Worm (Caenorhabditis elegans) whole organism, L2 larva: ENCODE data around the gene F11E6.10.

Experiments
- C34F6.9 ChIP-seq: fragments of 150-350 bp; optimal IDR thresholded peaks from 2 replicates; lab custom pipeline; 2014; ENCODE audit warnings: missing biosample characterization, missing genetic modification characterization
- F13H6.1 ChIP-seq: sonication (generic microtip); optimal IDR thresholded peaks from 2 replicates; lab custom pipeline; 2016; ENCODE audit warnings: missing genetic modification characterization, missing compliant biosample characterization
- R02D3.7 ChIP-seq: fragments of 150-350 bp; optimal IDR thresholded peaks from 2 replicates; lab custom pipeline; 2014; ENCODE audit warnings: missing biosample characterization, missing genetic modification characterization
- Y55F3AM.14 ChIP-seq: fragments of 200-800 bp; sonication (Bioruptor generic); optimal IDR thresholded peaks from 2 replicates; lab custom pipeline; 2018; ENCODE audit warnings: mild to moderate bottlenecking, missing genetic modification characterization, missing compliant biosample characterization
- ZK546.5 ChIP-seq: sonication (generic microtip); optimal IDR thresholded peaks from 2 replicates; lab custom pipeline; 2017; ENCODE audit warnings: missing biosample characterization, missing genetic modification characterization
- alr-1 ChIP-seq: fragments of 150-350 bp; optimal IDR thresholded peaks from 2 replicates; lab custom pipeline; 2014; ENCODE audit warnings: missing biosample characterization, missing genetic modification characterization
- ama-1 ChIP-seq: fragments of 150-350 bp; optimal IDR thresholded peaks from 2 replicates; lab custom pipeline; 2018; ENCODE audit warnings: inconsistent platforms
- blmp-1 ChIP-seq: sonication (generic microtip); optimal IDR thresholded peaks from 2 replicates; lab custom pipeline; 2017; ENCODE audit warnings: missing genetic modification characterization, mild to moderate bottlenecking, missing compliant biosample characterization, antibody characterized with exemption, moderate library complexity; ENCODE audit not compliant: insufficient read depth
- ceh-16 ChIP-seq: fragments of 150-350 bp; optimal IDR thresholded peaks from 2 replicates; lab custom pipeline; 2014; ENCODE audit warnings: missing biosample characterization, missing genetic modification characterization
- ceh-82 ChIP-seq: fragments of 150-350 bp; optimal IDR thresholded peaks from 2 replicates; lab custom pipeline; 2014; ENCODE audit warnings: missing biosample characterization, missing genetic modification characterization
- crh-2 ChIP-seq: sonication (generic microtip); optimal IDR thresholded peaks from 2 replicates; lab custom pipeline; 2017; ENCODE audit warnings: missing biosample characterization, missing genetic modification characterization
- dmd-4 ChIP-seq: sonication (generic microtip); optimal IDR thresholded peaks from 2 replicates; lab custom pipeline; 2017; ENCODE audit warnings: missing biosample characterization, missing genetic modification characterization
- egl-27 ChIP-seq: sonication (generic microtip); optimal IDR thresholded peaks from 3 replicates; lab custom pipeline; 2017; ENCODE audit warnings: missing biosample characterization, missing genetic modification reagents, missing genetic modification characterization
- elt-1 ChIP-seq: fragments of 150-350 bp; optimal IDR thresholded peaks from 2 replicates; lab custom pipeline; 2014; ENCODE audit warnings: missing biosample characterization, missing genetic modification characterization
- elt-3 ChIP-seq: sonication (generic microtip); optimal IDR thresholded peaks from 2 replicates; lab custom pipeline; 2017; ENCODE audit warnings: missing biosample characterization, missing genetic modification characterization
- fos-1 ChIP-seq: fragments of 150-350 bp; optimal IDR thresholded peaks from 2 replicates; lab custom pipeline; 2014; ENCODE audit warnings: missing biosample characterization, missing genetic modification characterization
- lin-11 ChIP-seq: fragments of 150-350 bp; sonication (generic microtip); optimal IDR thresholded peaks from 2 replicates; lab custom pipeline; 2014; ENCODE audit warnings: missing biosample characterization, missing genetic modification characterization, inconsistent platforms, mixed read lengths
- lin-13 ChIP-seq: fragments of 150-350 bp; optimal IDR thresholded peaks from 2 replicates; lab custom pipeline; 2014; ENCODE audit warnings: missing biosample characterization, missing genetic modification reagents, missing genetic modification characterization
- lsy-2 ChIP-seq, 2 experiments: fragments of 150-350 bp in 1 of 2; sonication (generic microtip) in 1 of 2; optimal IDR thresholded peaks; 2 replicates each; lab custom pipeline; 2014 to 2017; ENCODE audit warnings: missing biosample characterization in 2 of 2, missing genetic modification characterization in 2 of 2
- mab-5 ChIP-seq: fragments of 150-350 bp; optimal IDR thresholded peaks from 2 replicates; lab custom pipeline; 2014; ENCODE audit warnings: missing biosample characterization, missing genetic modification characterization
- mbf-1 ChIP-seq: sonication (generic microtip); optimal IDR thresholded peaks from 2 replicates; lab custom pipeline; 2017; ENCODE audit warnings: missing biosample characterization, missing genetic modification characterization
- nhr-10 ChIP-seq: sonication (generic microtip); optimal IDR thresholded peaks from 2 replicates; lab custom pipeline; 2017; ENCODE audit warnings: missing biosample characterization, missing genetic modification characterization
- nhr-21 ChIP-seq: fragments of 150-350 bp; optimal IDR thresholded peaks from 2 replicates; lab custom pipeline; 2014; ENCODE audit warnings: missing biosample characterization, missing genetic modification characterization
- nhr-23 ChIP-seq: fragments of 150-350 bp; optimal IDR thresholded peaks from 2 replicates; lab custom pipeline; 2014; ENCODE audit warnings: missing biosample characterization, missing genetic modification reagents, missing genetic modification characterization
- nhr-237 ChIP-seq: fragments of 150-350 bp; optimal IDR thresholded peaks from 2 replicates; lab custom pipeline; 2014; ENCODE audit warnings: missing biosample characterization, missing genetic modification characterization
- nhr-25 ChIP-seq: fragments of 150-350 bp; sonication (generic microtip); optimal IDR thresholded peaks from 3 replicates; lab custom pipeline; 2014; ENCODE audit warnings: missing biosample characterization, missing genetic modification characterization
- peb-1 ChIP-seq: fragments of 150-350 bp; optimal IDR thresholded peaks from 2 replicates; lab custom pipeline; 2014; ENCODE audit warnings: missing biosample characterization, missing genetic modification characterization
- skn-1 ChIP-seq: sonication (generic microtip); optimal IDR thresholded peaks from 2 replicates; lab custom pipeline; 2017; ENCODE audit warnings: missing biosample characterization, missing genetic modification characterization
- sma-3 ChIP-seq: sonication (generic microtip); optimal IDR thresholded peaks from 2 replicates; lab custom pipeline; 2016; ENCODE audit warnings: missing genetic modification reagents, missing genetic modification characterization, missing compliant biosample characterization
- sma-9 ChIP-seq, 2 experiments: fragments of 150-350 bp in 1 of 2; sonication (generic microtip) in 1 of 2; optimal IDR thresholded peaks; 2 replicates each; lab custom pipeline; 2014 to 2016; ENCODE audit warnings: missing genetic modification characterization in 2 of 2, mild to moderate bottlenecking in 1 of 2, missing biosample characterization in 1 of 2, missing compliant biosample characterization in 1 of 2, missing genetic modification reagents in 1 of 2, moderate library complexity in 1 of 2
- unc-39 ChIP-seq: fragments of 150-350 bp; optimal IDR thresholded peaks from 2 replicates; lab custom pipeline; 2014; ENCODE audit warnings: missing biosample characterization, missing genetic modification characterization
- unc-55 ChIP-seq: fragments of 150-350 bp; sonication (generic microtip); optimal IDR thresholded peaks from 3 replicates; lab custom pipeline; 2014; ENCODE audit warnings: missing biosample characterization, missing genetic modification reagents, missing genetic modification characterization
- zag-1 ChIP-seq: fragments of 150-350 bp; optimal IDR thresholded peaks from 2 replicates; lab custom pipeline; 2014; ENCODE audit warnings: missing biosample characterization, missing genetic modification characterization
- ztf-11 ChIP-seq: sonication (generic microtip); optimal IDR thresholded peaks from 2 replicates; lab custom pipeline; 2017; ENCODE audit warnings: missing biosample characterization, missing genetic modification characterization

The F11E6.10 gene

DNA sequence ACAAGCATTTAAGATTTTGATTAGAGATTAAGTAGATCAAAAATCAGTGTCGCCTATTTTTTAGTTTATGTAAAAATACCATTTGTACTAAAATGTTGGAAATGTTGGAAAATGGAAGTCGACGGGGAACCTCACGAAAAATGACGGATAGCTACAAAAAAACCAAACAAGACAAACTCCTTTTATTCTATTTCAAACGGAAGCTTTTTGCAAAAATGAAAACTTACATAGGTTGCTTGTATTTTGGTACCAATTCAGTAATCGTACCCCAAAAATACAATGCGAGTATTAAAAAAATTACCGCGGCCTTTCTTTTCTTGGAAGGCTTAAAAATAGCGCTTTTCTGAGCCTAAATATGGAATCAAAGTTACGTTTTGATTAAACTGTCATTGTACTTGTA is 9.0 kb downstream of the F11E6.10 start:
- no peak for TF ChIP-seq ama-1 (lab: Kevin White, UChicago)

DNA sequence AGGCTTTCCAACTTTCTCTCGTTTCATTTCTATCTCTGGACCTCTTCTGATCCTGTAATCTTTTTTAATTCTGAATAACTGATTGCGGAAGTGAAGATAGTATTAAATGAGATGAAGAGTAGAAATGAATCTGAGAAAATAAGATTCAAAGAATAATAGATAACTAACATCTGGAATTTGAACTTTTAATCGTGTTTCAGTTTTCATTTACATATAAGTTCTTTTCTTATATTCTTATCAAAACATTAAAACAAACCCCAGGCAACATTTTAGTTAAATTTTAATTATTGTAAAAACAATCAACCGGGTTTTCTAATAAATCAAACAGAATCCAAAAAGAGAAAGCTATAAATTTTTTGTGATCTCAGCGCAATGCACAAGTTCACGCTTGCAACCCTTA is 9.8 kb downstream of the F11E6.10 start:
- TF ChIP-seq elt-1 (tag; lab: Kevin White, UChicago) (no peak), mbf-1 (tag; lab: Kevin White, UChicago) (no peak), sma-3 (GFP tag; lab: Kevin White, UChicago) (no peak), crh-2 (tag; lab: Kevin White, UChicago) (no peak), nhr-10 (tag; lab: Kevin White, UChicago) (no peak), egl-27 (tag; lab: Kevin White, UChicago) (no peak), nhr-23 (tag; lab: Kevin White, UChicago) (no peak), Y55F3AM.14 (GFP tag; lab: Kevin White, UChicago) (no peak), alr-1 (no peak), unc-55 (GFP tag; lab: Kevin White, UChicago) (no peak), elt-3 (no peak), unc-39 (tag; lab: Kevin White, UChicago) (no peak), peb-1 (tag; lab: Kevin White, UChicago) (no peak), lin-11 (tag; lab: Kevin White, UChicago) (no peak), ztf-11 (tag; lab: Kevin White, UChicago) (no peak), nhr-237 (tag; lab: Kevin White, UChicago) (no peak), ZK546.5 (tag; lab: Kevin White, UChicago) (no peak), C34F6.9 (tag; lab: Kevin White, UChicago) (no peak)

DNA sequence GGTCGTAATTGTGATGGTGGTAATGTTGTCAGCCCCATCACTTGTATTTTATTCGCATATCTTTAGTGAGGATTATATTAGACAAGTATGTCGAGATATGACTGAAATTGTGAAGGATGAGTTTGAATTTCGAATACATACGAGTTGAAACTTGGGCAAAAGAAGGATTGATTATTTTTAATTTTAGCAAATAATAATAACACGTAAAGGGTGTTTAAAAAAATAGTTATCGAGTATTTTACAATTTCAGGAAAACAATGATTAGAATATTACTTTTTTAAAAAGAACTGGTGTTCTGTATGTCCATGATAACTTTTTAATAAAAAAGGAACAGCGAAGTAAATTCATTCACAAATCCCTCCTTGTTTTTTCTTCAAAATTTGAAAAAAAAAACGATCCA is 12.5 kb downstream of the F11E6.10 start, which contains the start of gene F11E6.8:
F11E6.8 (minus strand) TSS at position 101 of the 400 bp plus-strand sequence.
- no peak for TF ChIP-seq nhr-10 (tag; lab: Kevin White, UChicago)
- TF ChIP-seq mab-5 = no peak
- no peak for TF ChIP-seq sma-9 (GFP tag; optimal IDR thresholded peaks at IDR 0.05; lab: Kevin White, UChicago)
- no peak for TF ChIP-seq sma-9 (tag; optimal IDR thresholded peaks at IDR 0.05; lab: Kevin White, UChicago)
- no peak for TF ChIP-seq elt-3
- TF ChIP-seq lin-13 (GFP tag; lab: Kevin White, UChicago) = no peak
- TF ChIP-seq ceh-82 (tag; lab: Kevin White, UChicago) = no peak
- TF ChIP-seq skn-1 = no peak
- no peak for TF ChIP-seq R02D3.7
- no peak for TF ChIP-seq dmd-4 (tag; lab: Kevin White, UChicago)
- no peak for TF ChIP-seq ceh-16

DNA sequence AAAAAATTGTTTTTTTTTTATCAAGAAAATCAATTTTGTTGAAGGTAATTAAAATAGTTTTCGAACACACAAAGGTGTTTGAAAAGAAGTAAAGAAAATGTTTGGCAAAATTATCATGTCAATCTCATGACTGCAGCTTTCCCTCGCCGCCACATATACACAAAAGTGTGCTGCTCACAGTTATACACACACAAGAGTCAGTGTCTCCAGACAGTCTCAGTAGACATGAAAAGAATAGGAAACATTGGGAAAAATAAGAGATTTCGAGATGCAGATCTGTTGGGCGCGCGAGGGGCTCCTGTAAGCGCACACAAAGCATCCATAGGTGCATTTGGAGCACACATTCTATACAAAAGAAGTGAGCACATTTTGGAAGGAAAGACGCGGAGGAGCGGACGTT is 14.6 kb downstream of the F11E6.10 start:
- TF ChIP-seq F13H6.1 = peak; percentile 32
- no peak for TF ChIP-seq sma-9 (GFP tag; optimal IDR thresholded peaks at IDR 0.05; lab: Kevin White, UChicago)
- no peak for TF ChIP-seq sma-9 (tag; optimal IDR thresholded peaks at IDR 0.05; lab: Kevin White, UChicago)

DNA sequence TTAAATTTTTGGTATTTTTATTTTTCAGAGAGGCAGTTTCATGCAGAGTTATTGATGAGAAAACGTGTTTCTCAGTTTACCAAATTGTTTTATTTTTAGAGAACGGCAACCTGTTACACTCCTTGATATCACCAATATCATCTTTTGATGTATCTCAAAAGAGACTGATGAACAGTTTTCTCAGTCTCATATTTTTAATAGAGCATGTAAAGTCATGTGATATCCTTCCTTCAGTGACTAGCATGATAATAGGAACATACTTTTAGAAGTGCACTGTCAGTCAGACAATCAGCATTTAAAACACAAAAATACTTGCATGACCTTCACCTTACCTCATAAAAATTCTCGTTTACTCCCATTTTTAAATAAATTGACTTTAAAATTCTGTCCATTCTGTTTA is 20.5 kb downstream of the F11E6.10 start, which contains the start of gene F11E6.11:
F11E6.11 (plus strand) TSS at position 325 of the 400 bp plus-strand sequence.
- TF ChIP-seq F13H6.1 (no peak), fos-1 (peak; percentile 6), nhr-25 (tag; lab: Kevin White, UChicago) (peak; percentile 69), crh-2 (tag; lab: Kevin White, UChicago) (peak; percentile 35), blmp-1 (tag; lab: Kevin White, UChicago) (peak; percentile 35), nhr-21 (tag; lab: Kevin White, UChicago) (peak; percentile 29), ZK546.5 (tag; lab: Kevin White, UChicago) (no peak), sma-9 (GFP tag; optimal IDR thresholded peaks at IDR 0.05; lab: Kevin White, UChicago) (peak; percentile 56), sma-9 (tag; optimal IDR thresholded peaks at IDR 0.05; lab: Kevin White, UChicago) (no peak), sma-3 (GFP tag; lab: Kevin White, UChicago) (peak; percentile 57)

DNA sequence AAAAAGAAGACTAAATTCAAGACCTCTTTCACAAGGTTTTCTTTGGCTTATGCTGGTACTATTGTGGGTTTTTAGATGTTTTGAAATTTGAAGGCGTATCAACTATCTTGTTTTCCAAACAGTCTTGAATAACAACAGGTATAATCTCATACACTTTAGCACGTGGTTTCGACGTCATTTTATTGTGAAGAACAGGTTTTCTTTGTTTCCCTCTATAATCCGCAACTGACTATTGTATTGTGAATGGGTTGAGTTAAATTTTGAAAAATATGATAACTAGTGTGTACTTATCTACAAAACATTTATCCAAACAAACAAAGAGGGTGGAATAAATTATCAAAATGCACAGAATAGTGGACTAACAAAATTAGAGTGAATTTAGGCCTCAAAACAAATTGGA is 21.7 kb downstream of the F11E6.10 start:
- TF ChIP-seq nhr-237 (tag; lab: Kevin White, UChicago) (no peak), sma-9 (GFP tag; optimal IDR thresholded peaks at IDR 0.05; lab: Kevin White, UChicago) (peak; percentile 54), sma-9 (tag; optimal IDR thresholded peaks at IDR 0.05; lab: Kevin White, UChicago) (no peak), zag-1 (tag; lab: Kevin White, UChicago) (no peak), egl-27 (tag; lab: Kevin White, UChicago) (no peak), skn-1 (no peak), nhr-25 (tag; lab: Kevin White, UChicago) (peak; percentile 50), nhr-23 (tag; lab: Kevin White, UChicago) (no peak), lsy-2 (tag; optimal IDR thresholded peaks at IDR 0.05; lab: Kevin White, UChicago) (no peak), F13H6.1 (no peak), nhr-21 (tag; lab: Kevin White, UChicago) (no peak), ztf-11 (tag; lab: Kevin White, UChicago) (no peak), alr-1 (no peak), Y55F3AM.14 (GFP tag; lab: Kevin White, UChicago) (no peak)
- TF ChIP-seq, all 48 proteins: peak for 2
